Fruit fly (Drosophila melanogaster): Measurements from ENCODE around the gene COX4.

The COX4 gene

dm6 chr2L:19958520-19959161 lies at the start of gene COX4:
TSS of gene COX4 (plus strand) at chr2L:19958713.
- no peak for TF ChIP-seq usp (GFP tag; optimal IDR thresholded peaks at IDR 0.05)
- no peak for TF ChIP-seq pan (optimal IDR thresholded peaks at IDR 0.05)
- TF ChIP-seq EcR (GFP tag; optimal IDR thresholded peaks at IDR 0.05), result no peak
- TF ChIP-seq Dll (optimal IDR thresholded peaks at IDR 0.05), result no peak
- no peak for TF ChIP-seq psq (optimal IDR thresholded peaks at IDR 0.05)
- no peak for TF ChIP-seq CG8478 (optimal IDR thresholded peaks at IDR 0.05)

dm6 chr2L:19912277-19912676 lies 46.2 kb upstream of the COX4 start, which contains the start of gene TotF:
TSS of gene TotF (minus strand) at chr2L:19912377.
- no peak for TF ChIP-seq pan (optimal IDR thresholded peaks at IDR 0.05)
- TF ChIP-seq EcR (GFP tag; optimal IDR thresholded peaks at IDR 0.05), result no peak
- TF ChIP-seq psq (optimal IDR thresholded peaks at IDR 0.05), result no peak
- no peak for TF ChIP-seq usp (GFP tag; optimal IDR thresholded peaks at IDR 0.05)
- no peak for TF ChIP-seq Dll (optimal IDR thresholded peaks at IDR 0.05)
- TF ChIP-seq CG8478 (optimal IDR thresholded peaks at IDR 0.05), result no peak

- TF ChIP-seq EcR (GFP tag; optimal IDR thresholded peaks at IDR 0.05), result no peak
- no peak for TF ChIP-seq usp (GFP tag; optimal IDR thresholded peaks at IDR 0.05)
Observed at dm6 chr2L:19913416-19913815, 45.1 kb upstream of the COX4 start, which contains the start of gene TotE. TSS of gene TotE (minus strand) at chr2L:19913516.

- TF ChIP-seq pan (optimal IDR thresholded peaks at IDR 0.05) (no peak), CG8478 (optimal IDR thresholded peaks at IDR 0.05) (no peak), EcR (GFP tag; optimal IDR thresholded peaks at IDR 0.05) (no peak), usp (GFP tag; optimal IDR thresholded peaks at IDR 0.05) (no peak), Dll (optimal IDR thresholded peaks at IDR 0.05) (no peak), psq (optimal IDR thresholded peaks at IDR 0.05) (no peak)
Observed at dm6 chr2L:19915195-19915594, 43.3 kb upstream of the COX4 start.

- no peak for TF ChIP-seq psq (optimal IDR thresholded peaks at IDR 0.05)
- no peak for TF ChIP-seq EcR (GFP tag; optimal IDR thresholded peaks at IDR 0.05)
- TF ChIP-seq pan (optimal IDR thresholded peaks at IDR 0.05), result no peak
- no peak for TF ChIP-seq CG8478 (optimal IDR thresholded peaks at IDR 0.05)
- TF ChIP-seq Dll (optimal IDR thresholded peaks at IDR 0.05), result no peak
- TF ChIP-seq usp (GFP tag; optimal IDR thresholded peaks at IDR 0.05), result no peak
Observed at dm6 chr2L:19916982-19917381, 41.5 kb upstream of the COX4 start.

- TF ChIP-seq Dll (optimal IDR thresholded peaks at IDR 0.05) (no peak), psq (optimal IDR thresholded peaks at IDR 0.05) (no peak), CG8478 (optimal IDR thresholded peaks at IDR 0.05) (no peak), pan (optimal IDR thresholded peaks at IDR 0.05) (no peak), usp (GFP tag; optimal IDR thresholded peaks at IDR 0.05) (no peak), EcR (GFP tag; optimal IDR thresholded peaks at IDR 0.05) (no peak)
Observed at dm6 chr2L:19917860-19918259, 40.7 kb upstream of the COX4 start.

dm6 chr2L:19923786-19924185 lies 34.7 kb upstream of the COX4 start:
- no peak for TF ChIP-seq Dll (optimal IDR thresholded peaks at IDR 0.05)
- TF ChIP-seq EcR (GFP tag; optimal IDR thresholded peaks at IDR 0.05), result no peak
- no peak for TF ChIP-seq psq (optimal IDR thresholded peaks at IDR 0.05)
- no peak for TF ChIP-seq usp (GFP tag; optimal IDR thresholded peaks at IDR 0.05)
- no peak for TF ChIP-seq CG8478 (optimal IDR thresholded peaks at IDR 0.05)
- TF ChIP-seq pan (optimal IDR thresholded peaks at IDR 0.05), result no peak

- no peak for TF ChIP-seq EcR (GFP tag; optimal IDR thresholded peaks at IDR 0.05)
- no peak for TF ChIP-seq psq (optimal IDR thresholded peaks at IDR 0.05)
- no peak for TF ChIP-seq CG8478 (optimal IDR thresholded peaks at IDR 0.05)
- TF ChIP-seq pan (optimal IDR thresholded peaks at IDR 0.05), result no peak
- TF ChIP-seq usp (GFP tag; optimal IDR thresholded peaks at IDR 0.05), result no peak
Observed at dm6 chr2L:19930102-19930501, 28.4 kb upstream of the COX4 start.

dm6 chr2L:19932523-19932922 lies 26.0 kb upstream of the COX4 start:
- TF ChIP-seq psq (optimal IDR thresholded peaks at IDR 0.05) (no peak), CG8478 (optimal IDR thresholded peaks at IDR 0.05) (no peak), usp (GFP tag; optimal IDR thresholded peaks at IDR 0.05) (no peak), pan (optimal IDR thresholded peaks at IDR 0.05) (no peak), EcR (GFP tag; optimal IDR thresholded peaks at IDR 0.05) (no peak), Dll (optimal IDR thresholded peaks at IDR 0.05) (no peak)

dm6 chr2L:19935085-19935846 lies 23.2 kb upstream of the COX4 start:
- TF ChIP-seq usp (GFP tag; optimal IDR thresholded peaks at IDR 0.05) (no peak), pan (optimal IDR thresholded peaks at IDR 0.05) (no peak), CG8478 (optimal IDR thresholded peaks at IDR 0.05) (no peak), psq (optimal IDR thresholded peaks at IDR 0.05) (no peak), EcR (GFP tag; optimal IDR thresholded peaks at IDR 0.05) (no peak), Dll (optimal IDR thresholded peaks at IDR 0.05) (no peak)

dm6 chr2L:19937804-19938461 lies 20.6 kb upstream of the COX4 start:
- TF ChIP-seq Dll (optimal IDR thresholded peaks at IDR 0.05) (no peak), CG8478 (optimal IDR thresholded peaks at IDR 0.05) (no peak), EcR (GFP tag; optimal IDR thresholded peaks at IDR 0.05) (no peak), pan (optimal IDR thresholded peaks at IDR 0.05) (no peak), usp (GFP tag; optimal IDR thresholded peaks at IDR 0.05) (no peak), psq (optimal IDR thresholded peaks at IDR 0.05) (no peak)

dm6 chr2L:19940036-19940435 lies 18.5 kb upstream of the COX4 start:
- TF ChIP-seq usp (GFP tag; optimal IDR thresholded peaks at IDR 0.05), result no peak
- TF ChIP-seq CG8478 (optimal IDR thresholded peaks at IDR 0.05), result no peak
- no peak for TF ChIP-seq pan (optimal IDR thresholded peaks at IDR 0.05)
- no peak for TF ChIP-seq EcR (GFP tag; optimal IDR thresholded peaks at IDR 0.05)
- no peak for TF ChIP-seq Dll (optimal IDR thresholded peaks at IDR 0.05)
- no peak for TF ChIP-seq psq (optimal IDR thresholded peaks at IDR 0.05)

All from whole organism.